Fruit fly (Drosophila melanogaster): ENCODE data around the gene Hsdl2.

dm6 chr3R:27695019-27695418, 17.7 kb downstream of the Hsdl2 start, which contains the start of gene HSPBAP1:
- TF ChIP-seq CG6808 (GFP tag; optimal IDR thresholded peaks at IDR 0.05) (no peak), acj6 (GFP tag; optimal IDR thresholded peaks at IDR 0.05) (no peak), OdsH (GFP tag; optimal IDR thresholded peaks at IDR 0.05) (no peak), spab (GFP tag; optimal IDR thresholded peaks at IDR 0.05) (no peak), CG34406 (GFP tag; optimal IDR thresholded peaks at IDR 0.05) (no peak), CG10669 (GFP tag; optimal IDR thresholded peaks at IDR 0.05) (no peak), Blimp-1 (GFP tag; optimal IDR thresholded peaks at IDR 0.05) (no peak), lz (GFP tag; optimal IDR thresholded peaks at IDR 0.05) (no peak), Gug (GFP tag; IDR thresholded peaks at IDR 0.05) (no peak), Met (GFP tag; optimal IDR thresholded peaks at IDR 0.05) (no peak), CG15336 (GFP tag; IDR thresholded peaks at IDR 0.05) (no peak), Eip78C (GFP tag) (no peak), CG3919 (GFP tag; optimal IDR thresholded peaks at IDR 0.05) (no peak), cyc (GFP tag; optimal IDR thresholded peaks at IDR 0.05) (no peak)
